Worm (Caenorhabditis elegans): Measurements from ENCODE around the gene ntl-2.
A peak's percentile ranks its signal among the peaks of the same experiment; 100 is the strongest.

Gene ntl-2

DNA sequence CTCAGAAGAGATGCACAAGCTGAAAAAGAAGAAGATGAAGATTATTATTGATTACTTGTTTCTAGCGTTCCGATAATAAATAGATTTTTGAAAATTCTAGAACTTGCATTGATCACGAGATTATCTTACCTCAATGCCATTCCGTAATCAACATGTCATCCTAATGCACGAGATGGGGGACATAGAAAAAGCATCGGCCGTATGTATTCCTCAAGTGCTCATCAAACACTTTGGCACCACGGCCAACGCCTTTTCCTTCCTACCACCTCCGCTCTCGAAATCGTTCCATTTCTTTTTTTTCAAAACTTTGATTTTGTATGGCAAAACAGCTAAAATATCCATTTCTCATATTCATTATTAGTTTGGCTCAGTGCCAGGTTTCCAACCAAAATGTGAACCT is 17.5 kb downstream of the ntl-2 start, which contains the start of gene lat-2:
Gene lat-2, plus strand, starts transcription at position 301 of the 400 bp plus-strand sequence.
- no peak for TF ChIP-seq madf-5 (GFP tag; IDR thresholded peaks at IDR 0.05)
- peak in 1 of 2 experiments; percentile 67 for TF ChIP-seq unc-62 (GFP tag; optimal IDR thresholded peaks at IDR 0.05 in 1 of 2)
- TF ChIP-seq unc-62 (tag; optimal IDR thresholded peaks at IDR 0.05): no peak
- TF ChIP-seq aha-1 (tag): no peak
- no peak for TF ChIP-seq F26F4.8 (GFP tag; conservative IDR thresholded peaks at IDR 0.05)

DNA sequence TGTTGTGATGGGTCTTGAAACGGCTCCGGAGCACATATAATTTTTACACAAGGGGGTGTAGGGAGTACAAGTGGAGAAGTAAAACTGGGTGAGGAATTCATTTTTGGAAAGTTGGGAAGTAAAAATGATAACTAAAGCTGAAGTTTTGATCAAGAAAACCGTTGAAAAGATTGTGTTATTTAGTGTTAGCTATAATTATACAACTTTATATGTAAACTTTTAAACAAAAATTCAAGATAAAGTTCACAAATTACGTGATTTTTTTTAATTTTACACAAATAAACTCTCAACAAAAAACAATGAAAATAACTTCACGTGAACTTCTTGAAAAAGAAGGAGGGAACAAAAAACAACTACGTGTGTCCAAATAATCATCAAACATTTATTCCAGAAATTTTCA is 21.0 kb downstream of the ntl-2 start, which contains the start of the genes H20J04.7 and H20J04.1:
Gene H20J04.7, minus strand, starts transcription at position 101 of the 400 bp plus-strand sequence.
Gene H20J04.1, plus strand, starts transcription at position 397 of the 400 bp plus-strand sequence.
- TF ChIP-seq nhr-76 (tag; optimal IDR thresholded peaks at IDR 0.05): no peak
- TF ChIP-seq ctbp-1 (GFP tag; IDR thresholded peaks at IDR 0.05): no peak
- no peak for TF ChIP-seq lsy-2 (tag; optimal IDR thresholded peaks at IDR 0.05)
- no peak for TF ChIP-seq nhr-28 (tag; optimal IDR thresholded peaks at IDR 0.05)
- TF ChIP-seq vab-7 (GFP tag; IDR thresholded peaks at IDR 0.05): no peak
- no peak for TF ChIP-seq ZK337.2 (GFP tag; IDR thresholded peaks at IDR 0.05)
- no peak for TF ChIP-seq dmd-9 (GFP tag; IDR thresholded peaks at IDR 0.05)
- TF ChIP-seq F26F4.8 (GFP tag; conservative IDR thresholded peaks at IDR 0.05): no peak
- no peak for TF ChIP-seq mxl-3 (GFP tag; optimal IDR thresholded peaks at IDR 0.05)
- no peak for TF ChIP-seq mep-1 (tag; optimal IDR thresholded peaks at IDR 0.05)
- TF ChIP-seq nhr-42 (GFP tag; IDR thresholded peaks at IDR 0.05): no peak
- no peak for TF ChIP-seq lin-29 (GFP tag; IDR thresholded peaks at IDR 0.05)

DNA sequence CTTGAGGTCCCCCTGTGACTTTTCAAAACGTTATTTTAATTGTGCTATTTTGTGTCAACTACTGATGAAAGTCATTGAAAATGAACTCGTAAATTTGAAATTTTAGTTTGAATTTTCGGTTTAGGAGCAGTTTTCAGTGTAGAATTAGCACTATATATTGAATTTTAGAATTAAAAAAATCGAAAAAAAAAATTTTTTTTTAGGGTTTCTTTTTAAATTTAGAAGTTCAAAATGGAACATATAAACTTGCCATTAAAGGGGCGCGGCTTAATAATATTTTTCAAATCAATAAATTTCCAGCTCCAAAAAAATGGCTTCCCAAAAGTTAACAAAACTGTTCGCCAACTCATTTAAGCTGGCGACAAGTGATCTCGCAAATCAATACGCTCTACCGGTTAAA is 25.4 kb downstream of the ntl-2 start, which contains the start of gene H20J04.9:
Gene H20J04.9, plus strand, starts transcription at position 301 of the 400 bp plus-strand sequence.
- TF ChIP-seq snpc-4 (tag; optimal IDR thresholded peaks at IDR 0.05): no peak
- TF ChIP-seq F10B5.3 (tag; optimal IDR thresholded peaks at IDR 0.05): no peak
- TF ChIP-seq nhr-76 (tag; optimal IDR thresholded peaks at IDR 0.05): no peak
- TF ChIP-seq ceh-82 (tag; optimal IDR thresholded peaks at IDR 0.05): no peak
- TF ChIP-seq nhr-41 (GFP tag; IDR thresholded peaks at IDR 0.05): no peak
- TF ChIP-seq Y105C5A.15 (GFP tag; IDR thresholded peaks at IDR 0.05): no peak
- no peak for TF ChIP-seq daf-8 (GFP tag; IDR thresholded peaks at IDR 0.05)
- no peak for TF ChIP-seq daf-12 (tag; optimal IDR thresholded peaks at IDR 0.05)

DNA sequence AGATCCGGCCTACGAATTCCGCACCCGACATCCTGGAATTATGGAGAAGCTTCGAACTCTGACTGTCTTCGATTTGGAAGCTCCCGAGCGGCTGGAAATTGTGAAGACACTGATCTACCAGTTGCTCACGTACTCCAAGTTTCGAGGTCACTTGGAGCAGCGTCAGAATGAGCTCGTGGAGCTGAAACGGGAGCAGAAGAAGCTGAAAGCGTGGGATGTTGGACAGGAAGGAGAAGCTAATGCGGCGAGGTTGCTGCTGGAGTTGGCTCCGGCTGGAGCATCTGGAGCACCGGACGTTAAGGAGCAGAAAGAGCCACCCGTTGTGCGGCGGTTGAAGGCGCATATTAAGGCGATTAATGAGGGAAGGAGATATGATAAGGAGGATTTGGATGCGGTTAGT is 31.9 kb downstream of the ntl-2 start:
- TF ChIP-seq F26F4.8 (GFP tag; conservative IDR thresholded peaks at IDR 0.05): no peak
- TF ChIP-seq nhr-25 (tag; optimal IDR thresholded peaks at IDR 0.05; ENCODE audit: borderline replicate concordance, insufficient read depth): no peak
- TF ChIP-seq zip-11 (GFP tag; IDR thresholded peaks at IDR 0.05): no peak
- TF ChIP-seq dpl-1 (GFP tag; optimal IDR thresholded peaks at IDR 0.05): no peak
- TF ChIP-seq F49E8.2 (tag; optimal IDR thresholded peaks at IDR 0.05; ENCODE audit: borderline replicate concordance): no peak
- no peak for TF ChIP-seq lin-38 (GFP tag; IDR thresholded peaks at IDR 0.05)
- peak in 1 of 2 experiments; percentile 2 for TF ChIP-seq unc-62 (GFP tag; optimal IDR thresholded peaks at IDR 0.05 in 1 of 2)
- TF ChIP-seq unc-62 (tag; optimal IDR thresholded peaks at IDR 0.05): no peak
- TF ChIP-seq lin-15B (tag; optimal IDR thresholded peaks at IDR 0.05): no peak
- no peak for TF ChIP-seq pqm-1 (tag; optimal IDR thresholded peaks at IDR 0.05)
- no peak; the same call in 1 of the 2 replicates for TF ChIP-seq pha-4 (GFP tag; IDR thresholded peaks at IDR 0.05)
- no peak for TF ChIP-seq pha-4 (tag; optimal IDR thresholded peaks at IDR 0.05)
- no peak for TF ChIP-seq fos-1 (tag; optimal IDR thresholded peaks at IDR 0.05)
- no peak for TF ChIP-seq nhr-77 (tag; optimal IDR thresholded peaks at IDR 0.05)
- no peak for TF ChIP-seq skn-1 (tag; optimal IDR thresholded peaks at IDR 0.05)
- no peak for TF ChIP-seq nhr-41 (GFP tag; IDR thresholded peaks at IDR 0.05)
- no peak for TF ChIP-seq rbr-2 (tag; optimal IDR thresholded peaks at IDR 0.05)
- TF ChIP-seq zip-2 (tag; optimal IDR thresholded peaks at IDR 0.05): no peak
- peak; percentile 81 for TF ChIP-seq set-16 (GFP tag; IDR thresholded peaks at IDR 0.05)
